Worm (Caenorhabditis elegans) whole organism, mixed stage, embryonic: ENCODE data around the gene dnj-14.
A peak's percentile ranks its signal among the peaks of the same experiment; 100 is the strongest.

Source experiments
- ces-1 ChIP-seq: fragments of 150-350 bp; optimal IDR thresholded peaks from 2 replicates; lab custom pipeline; 2014; ENCODE audit warnings: missing biosample characterization, missing genetic modification reagents, missing genetic modification characterization
- mab-5 ChIP-seq: fragments of 150-350 bp; optimal IDR thresholded peaks from 2 replicates; lab custom pipeline; 2014; ENCODE audit warnings: missing biosample characterization, missing genetic modification characterization
- nhr-237 ChIP-seq: fragments of 150-350 bp; optimal IDR thresholded peaks from 2 replicates; lab custom pipeline; 2014; ENCODE audit warnings: missing biosample characterization, missing genetic modification characterization
- unc-39 ChIP-seq: fragments of 150-350 bp; optimal IDR thresholded peaks from 2 replicates; lab custom pipeline; 2014; ENCODE audit warnings: missing biosample characterization, missing genetic modification characterization

DNA sequence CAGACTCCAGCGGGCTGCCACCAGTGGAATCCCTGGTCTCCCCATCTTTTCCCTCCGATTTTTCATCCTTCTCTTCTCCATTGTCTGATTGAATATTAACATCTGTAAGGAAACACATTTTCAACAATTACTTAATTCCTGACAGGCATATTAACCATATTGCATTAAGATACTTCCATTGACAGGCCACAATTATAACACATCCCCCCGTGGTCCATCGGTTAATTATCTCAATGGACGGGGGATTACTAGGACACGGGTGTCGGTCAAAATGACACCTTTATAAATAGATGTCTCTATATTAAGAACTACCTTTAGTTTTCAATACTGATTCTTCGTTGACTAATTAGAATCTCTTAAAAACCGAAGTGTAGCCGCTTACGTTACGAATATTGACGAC, 48.2 kb upstream of the dnj-14 start:
- TF ChIP-seq mab-5 (tag; lab: Kevin White, UChicago) (no peak), nhr-237 (no peak), unc-39 (tag; lab: Kevin White, UChicago) (no peak), ces-1 (peak; percentile 54)
